Worm (Caenorhabditis elegans) whole organism, midembryonic: ENCODE measurements around the gene C16C8.18.
"Not testable (repeated sequence)": the region's sequence is repeated elsewhere in the genome, so short reads cannot be mapped to it uniquely, and the experiment has no call there.

Experiments used
- T22C8.4 ChIP-seq: fragments of 200-800 bp; sonication (Bioruptor generic); IDR thresholded peaks from 2 replicates; pipeline ENCODE4 v1.3.6; 2022; ENCODE audit warnings: missing genetic modification characterization, missing compliant biosample characterization
- cog-1 ChIP-seq: sonication (generic microtip); optimal IDR thresholded peaks from 2 replicates; lab custom pipeline; 2016; ENCODE audit warnings: missing genetic modification characterization, missing compliant biosample characterization
- flt-1 ChIP-seq: fragments of 200-800 bp; sonication (Bioruptor generic); IDR thresholded peaks from 2 replicates; pipeline ENCODE4 v1.3.6; 2022; ENCODE audit warnings: missing genetic modification characterization, missing compliant biosample characterization
- klf-2 ChIP-seq: fragments of 200-800 bp; sonication (Bioruptor generic); conservative IDR thresholded peaks from 2 replicates; pipeline ENCODE4 v1.3.6; 2022; ENCODE audit warnings: missing genetic modification reagents, missing genetic modification characterization, missing compliant biosample characterization
- med-1 ChIP-seq: sonication (generic microtip); optimal IDR thresholded peaks from 2 replicates; lab custom pipeline; 2017; ENCODE audit warnings: missing genetic modification characterization, mild to moderate bottlenecking, missing compliant biosample characterization, antibody characterized with exemption, missing genetic modification reagents; ENCODE audit not compliant: insufficient read depth
- ref-1 ChIP-seq: fragments of 200-800 bp; sonication (Bioruptor generic); conservative IDR thresholded peaks from 2 replicates; pipeline ENCODE4 v1.3.6; 2022; ENCODE audit warnings: missing genetic modification reagents, missing genetic modification characterization, missing compliant biosample characterization
- tab-1 ChIP-seq: fragments of 200-800 bp; sonication (Bioruptor generic); IDR thresholded peaks from 2 replicates; pipeline ENCODE4 v1.3.6; 2022; ENCODE audit warnings: missing genetic modification characterization, missing compliant biosample characterization
- ztf-23 ChIP-seq: fragments of 200-800 bp; sonication (Bioruptor generic); IDR thresholded peaks from 2 replicates; pipeline ENCODE4 v1.3.6; 2022; ENCODE audit warnings: missing genetic modification reagents, missing genetic modification characterization, missing compliant biosample characterization
- ztf-29 ChIP-seq: fragments of 200-800 bp; sonication (Bioruptor generic); IDR thresholded peaks from 2 replicates; pipeline ENCODE4 v1.3.6; 2022; ENCODE audit warnings: missing genetic modification reagents, missing genetic modification characterization, missing compliant biosample characterization

The C16C8.18 gene

DNA sequence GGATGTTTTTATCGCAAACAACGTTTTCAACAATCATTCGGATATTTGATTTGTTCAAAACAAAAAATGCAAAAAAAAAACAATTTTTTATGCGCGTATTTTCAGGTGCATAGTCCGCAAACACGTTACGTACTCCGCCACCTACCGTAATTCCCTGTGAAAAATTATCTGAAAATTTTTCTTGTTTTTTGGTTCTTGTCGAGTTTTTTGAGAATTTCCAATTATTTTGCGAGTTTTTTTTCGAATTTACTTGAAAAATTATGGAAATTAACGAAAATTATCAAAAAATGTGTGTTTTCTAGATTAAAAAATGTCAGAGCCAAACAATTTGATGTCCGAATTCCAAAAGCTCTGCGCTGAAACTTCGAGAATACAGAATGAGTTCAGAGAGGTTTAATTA is 22.9 kb downstream of the C16C8.18 start, which contains the start of gene C16C8.12:
Gene C16C8.12, plus strand, starts transcription at position 301 of the 400 bp plus-strand sequence.
- TF ChIP-seq ref-1, result no peak
- no peak for TF ChIP-seq klf-2 (GFP tag; lab: Robert Waterston, UW)
- no peak for TF ChIP-seq flt-1
- TF ChIP-seq ztf-29 (GFP tag; lab: Robert Waterston, UW), result no peak
- TF ChIP-seq med-1 (GFP tag; lab: Kevin White, UChicago), result no peak
- no peak for TF ChIP-seq cog-1 (tag; lab: Kevin White, UChicago)
- TF ChIP-seq T22C8.4 (GFP tag; lab: Robert Waterston, UW), result no peak
- TF ChIP-seq tab-1 (GFP tag; lab: Robert Waterston, UW), result no peak
- no peak for TF ChIP-seq ztf-23 (GFP tag; lab: Robert Waterston, UW)

DNA sequence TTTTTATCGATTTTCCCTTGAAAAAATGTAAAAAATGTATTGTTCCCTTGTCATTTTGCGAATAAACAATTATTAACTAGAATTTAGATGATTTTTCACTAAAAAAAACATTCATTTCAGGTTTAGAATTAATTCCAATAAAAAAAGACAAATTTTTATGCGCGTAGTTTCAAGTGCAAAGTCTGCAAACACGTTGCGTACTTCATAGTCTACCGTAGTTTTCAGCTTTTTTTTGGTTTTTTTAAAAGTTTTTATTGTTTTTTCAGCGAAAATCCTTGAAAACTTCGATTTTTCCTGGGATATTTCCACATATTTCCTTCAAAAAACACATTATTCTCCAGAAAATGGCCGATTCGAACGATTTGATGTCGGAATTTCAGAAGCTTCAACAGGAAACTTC is 24.0 kb downstream of the C16C8.18 start, which contains the start of gene C16C8.11:
Gene C16C8.11, plus strand, starts transcription at position 188 of the 400 bp plus-strand sequence.
- TF ChIP-seq ztf-23 (GFP tag; lab: Robert Waterston, UW), result no peak
- no peak for TF ChIP-seq ztf-29 (GFP tag; lab: Robert Waterston, UW)
- TF ChIP-seq klf-2 (GFP tag; lab: Robert Waterston, UW), result no peak
- no peak for TF ChIP-seq tab-1 (GFP tag; lab: Robert Waterston, UW)
- TF ChIP-seq ref-1, result no peak
- TF ChIP-seq T22C8.4 (GFP tag; lab: Robert Waterston, UW), result no peak
- no peak for TF ChIP-seq flt-1
- no peak for TF ChIP-seq med-1 (GFP tag; lab: Kevin White, UChicago)
- TF ChIP-seq cog-1 (tag; lab: Kevin White, UChicago), result no peak

DNA sequence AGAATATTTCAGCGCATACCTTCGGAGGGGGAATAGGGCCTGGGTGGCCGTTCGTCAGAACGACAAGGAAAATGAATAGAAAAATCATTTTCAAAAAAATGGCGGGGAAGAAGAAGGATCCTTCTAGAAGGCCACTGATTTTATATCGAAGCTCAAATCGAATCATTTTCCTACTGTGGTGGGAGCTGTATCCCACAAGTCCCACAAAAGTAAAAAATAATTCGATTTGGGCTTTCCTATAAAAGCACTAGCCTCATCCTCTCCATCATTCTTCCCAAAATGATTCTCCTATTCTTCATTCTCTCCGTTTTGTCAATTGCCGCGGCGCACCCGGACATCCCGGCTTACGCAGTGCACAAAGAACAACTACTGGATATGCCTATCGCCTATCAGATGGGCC is 28.7 kb downstream of the C16C8.18 start, which contains the start of the genes C16C8.26 and C16C8.19:
Gene C16C8.26, minus strand, starts transcription at position 101 of the 400 bp plus-strand sequence.
Gene C16C8.19, plus strand, starts transcription at position 279 of the 400 bp plus-strand sequence.
- no peak for TF ChIP-seq flt-1
- no peak for TF ChIP-seq med-1 (GFP tag; lab: Kevin White, UChicago)
- no peak for TF ChIP-seq T22C8.4 (GFP tag; lab: Robert Waterston, UW)
- TF ChIP-seq ztf-23 (GFP tag; lab: Robert Waterston, UW), result no peak
- TF ChIP-seq ztf-29 (GFP tag; lab: Robert Waterston, UW), result no peak; the same call in 1 of the 2 replicates
- no peak for TF ChIP-seq klf-2 (GFP tag; lab: Robert Waterston, UW)

DNA sequence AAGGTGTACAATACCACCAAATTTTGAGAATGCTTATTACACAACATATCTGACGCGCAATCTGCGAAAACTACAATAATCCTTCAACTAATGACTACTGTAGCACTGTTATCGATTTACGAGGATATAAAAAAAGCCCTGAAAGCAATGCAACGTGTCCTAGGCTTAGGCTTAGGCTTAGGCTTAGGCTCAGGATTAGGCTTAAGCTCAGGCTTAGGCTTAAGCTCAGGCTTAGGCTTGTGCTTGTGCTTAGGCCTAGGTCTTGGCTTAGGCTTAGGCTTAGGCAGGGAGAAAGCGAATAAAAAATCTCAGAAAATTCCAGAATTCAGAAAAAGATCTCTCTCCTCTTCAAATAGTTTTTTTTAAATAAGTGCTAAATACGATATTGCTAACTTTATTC is 29.7 kb downstream of the C16C8.18 start:
- TF ChIP-seq ref-1 (no peak), tab-1 (GFP tag; lab: Robert Waterston, UW) (no peak), cog-1 (tag; lab: Kevin White, UChicago) (no peak), flt-1 (no peak), med-1 (GFP tag; lab: Kevin White, UChicago) (no peak), klf-2 (GFP tag; lab: Robert Waterston, UW) (no peak), T22C8.4 (GFP tag; lab: Robert Waterston, UW) (no peak), ztf-29 (GFP tag; lab: Robert Waterston, UW) (no peak), ztf-23 (GFP tag; lab: Robert Waterston, UW) (no peak)

DNA sequence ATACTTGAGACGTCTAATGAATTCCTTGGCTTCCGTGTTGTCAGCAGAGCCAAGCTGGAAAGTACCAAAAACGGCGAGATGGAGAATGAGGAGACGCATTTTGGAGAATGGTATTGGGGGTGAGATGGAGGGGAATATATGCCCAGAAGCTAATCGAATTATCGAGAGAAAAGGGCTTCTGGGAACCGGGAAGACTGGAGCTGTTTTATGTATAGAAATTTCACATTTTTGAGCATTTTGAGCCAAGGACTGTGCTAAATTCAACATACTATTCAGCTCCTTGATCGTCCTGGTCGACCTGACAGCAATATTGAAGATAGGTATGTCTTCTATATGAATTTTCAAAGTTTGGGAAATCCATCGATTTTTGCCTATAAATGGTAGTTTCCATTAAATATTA is 30.5 kb downstream of the C16C8.18 start, which contains the start of gene C16C8.7:
Gene C16C8.7, minus strand, starts transcription at position 101 of the 400 bp plus-strand sequence.
- TF ChIP-seq klf-2 (GFP tag; lab: Robert Waterston, UW), result no peak
- no peak for TF ChIP-seq ref-1

DNA sequence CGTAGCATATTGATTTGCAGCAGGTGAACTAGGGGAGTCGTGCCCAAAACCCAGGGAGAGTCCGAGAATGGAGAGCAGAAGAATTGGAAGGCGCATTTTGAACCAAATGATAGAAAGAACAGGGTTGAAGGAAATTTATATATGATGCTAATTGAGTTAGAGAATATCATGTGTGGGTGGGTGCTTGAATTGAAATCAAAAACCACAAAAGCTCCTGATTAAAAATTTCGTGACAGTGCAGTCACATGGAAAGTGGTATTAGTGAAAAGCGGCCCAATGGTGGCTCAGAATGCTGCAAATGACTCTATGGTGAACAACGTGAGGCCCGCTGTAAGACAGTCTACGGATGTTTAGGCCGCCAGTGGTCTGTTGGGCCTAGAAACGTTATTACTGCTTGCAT is 32.1 kb downstream of the C16C8.18 start, which contains the start of gene C16C8.8:
Gene C16C8.8, minus strand, starts transcription at position 101 of the 400 bp plus-strand sequence.
- TF ChIP-seq ztf-29 (GFP tag; lab: Robert Waterston, UW) (no peak), klf-2 (GFP tag; lab: Robert Waterston, UW) (no peak), flt-1 (no peak), med-1 (GFP tag; lab: Kevin White, UChicago) (no peak), T22C8.4 (GFP tag; lab: Robert Waterston, UW) (no peak), ref-1 (no peak), cog-1 (tag; lab: Kevin White, UChicago) (no peak), tab-1 (GFP tag; lab: Robert Waterston, UW) (no peak), ztf-23 (GFP tag; lab: Robert Waterston, UW) (no peak)

DNA sequence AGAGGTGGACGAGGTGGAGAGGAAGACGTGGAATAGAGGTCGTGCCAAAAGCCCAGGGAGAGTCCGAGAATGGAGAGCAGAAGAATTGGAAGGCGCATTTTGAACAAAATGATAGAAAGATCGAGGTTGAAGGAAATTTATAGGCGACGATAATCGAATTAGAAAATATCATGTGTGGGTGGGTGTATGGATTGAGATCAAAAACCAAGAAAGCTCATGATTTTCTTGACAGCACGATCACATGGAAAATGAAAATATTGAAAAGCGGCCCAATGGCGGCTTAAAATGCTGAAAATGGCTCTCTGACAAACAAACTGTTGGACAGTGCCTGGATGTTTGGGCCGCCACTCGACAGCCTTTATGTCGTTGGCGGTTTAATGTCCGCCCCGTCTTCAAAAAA is 33.6 kb downstream of the C16C8.18 start, which contains the start of gene C16C8.9:
Gene C16C8.9, minus strand, starts transcription at position 101 of the 400 bp plus-strand sequence.
- no peak for TF ChIP-seq ztf-29 (GFP tag; lab: Robert Waterston, UW)
- no peak for TF ChIP-seq T22C8.4 (GFP tag; lab: Robert Waterston, UW)
- TF ChIP-seq tab-1 (GFP tag; lab: Robert Waterston, UW), result no peak
- no peak for TF ChIP-seq med-1 (GFP tag; lab: Kevin White, UChicago)
- TF ChIP-seq ztf-23 (GFP tag; lab: Robert Waterston, UW), result no peak
- no peak for TF ChIP-seq ref-1
- TF ChIP-seq cog-1 (tag; lab: Kevin White, UChicago), result no peak
- no peak for TF ChIP-seq flt-1
- TF ChIP-seq klf-2 (GFP tag; lab: Robert Waterston, UW), result no peak

DNA sequence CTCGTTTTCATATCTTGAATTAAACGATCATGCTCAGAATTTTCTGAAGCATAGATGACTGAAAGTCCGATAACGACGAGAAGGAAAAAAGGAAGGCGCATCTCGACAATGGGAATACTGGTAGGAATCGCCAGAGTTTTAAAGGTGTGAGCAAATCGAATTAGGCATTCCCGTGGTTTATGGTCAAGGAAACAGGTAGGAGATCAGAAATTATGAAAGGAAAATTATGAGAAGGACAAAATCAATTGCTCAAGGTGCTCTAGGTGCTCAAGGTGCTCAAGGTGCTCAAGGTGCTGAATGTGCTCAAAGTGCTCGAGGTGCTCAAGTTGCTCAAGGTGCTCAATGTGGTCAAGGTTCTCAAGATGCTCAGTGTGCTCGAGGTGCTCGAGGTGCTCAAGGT is 35.1 kb downstream of the C16C8.18 start, which contains the start of gene C16C8.10:
Gene C16C8.10, minus strand, starts transcription at position 101 of the 400 bp plus-strand sequence.
- TF ChIP-seq klf-2 (GFP tag; lab: Robert Waterston, UW); ztf-23 (GFP tag; lab: Robert Waterston, UW); flt-1: not testable (repeated sequence)

DNA sequence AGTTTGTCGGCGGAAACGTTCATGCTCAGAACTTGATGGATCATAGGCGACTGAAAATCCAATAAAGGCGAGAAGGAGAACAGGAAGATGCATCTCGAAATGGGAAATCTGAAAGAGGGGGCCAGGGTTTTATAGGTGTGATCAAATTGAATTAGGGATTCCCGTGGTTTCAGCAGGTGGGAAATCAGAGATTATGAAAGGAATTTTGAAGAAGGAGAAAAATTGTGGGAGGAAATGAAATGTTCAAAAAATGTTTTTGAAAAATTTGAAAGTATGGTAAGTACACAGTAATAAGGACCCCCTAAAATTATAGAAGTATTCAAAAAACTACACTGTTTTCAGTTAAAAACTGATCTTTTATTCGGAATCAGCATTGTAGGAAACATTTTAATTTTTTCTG is 41.0 kb downstream of the C16C8.18 start, which contains the start of gene Y49F6B.20:
Gene Y49F6B.20, minus strand, starts transcription at position 101 of the 400 bp plus-strand sequence.
- TF ChIP-seq med-1 (GFP tag; lab: Kevin White, UChicago), result no peak
- TF ChIP-seq ztf-29 (GFP tag; lab: Robert Waterston, UW), result no peak
- TF ChIP-seq tab-1 (GFP tag; lab: Robert Waterston, UW), result no peak
- TF ChIP-seq flt-1, result no peak
- no peak for TF ChIP-seq cog-1 (tag; lab: Kevin White, UChicago)
- no peak for TF ChIP-seq ref-1
